Fruit fly (Drosophila melanogaster) whole organism, adult: ENCODE results near the gene Muc30E.
A peak's percentile ranks its signal among the peaks of the same experiment; 100 is the strongest.

Experiments
- CG11617 ChIP-seq: fragments of 200-800 bp; sonication (Bioruptor generic); optimal IDR thresholded peaks from 2 replicates; lab custom pipeline; 2017; ENCODE audit warnings: mild to moderate bottlenecking, missing biosample characterization, missing genetic modification reagents, missing genetic modification characterization
- CG12768 ChIP-seq: fragments of 200-800 bp; sonication (Bioruptor generic); optimal IDR thresholded peaks from 2 replicates; lab custom pipeline; 2017; ENCODE audit warnings: missing biosample characterization, missing genetic modification characterization, mild to moderate bottlenecking, moderate library complexity, missing genetic modification reagents
- CG14711 ChIP-seq: fragments of 200-800 bp; sonication (Bioruptor generic); optimal IDR thresholded peaks from 2 replicates; lab custom pipeline; 2018; ENCODE audit warnings: missing biosample characterization, mild to moderate bottlenecking, missing genetic modification characterization, moderate library complexity
- CG1620 ChIP-seq: fragments of 200-800 bp; sonication (Bioruptor generic); optimal IDR thresholded peaks from 2 replicates; lab custom pipeline; 2016; ENCODE audit warnings: missing biosample characterization, missing genetic modification characterization
- CG33017 ChIP-seq: fragments of 200-800 bp; sonication (Bioruptor generic); optimal IDR thresholded peaks from 2 replicates; lab custom pipeline; 2018; ENCODE audit warnings: missing biosample characterization, mild to moderate bottlenecking, missing genetic modification characterization, moderate library complexity
- CG5204 ChIP-seq: fragments of 200-800 bp; sonication (Bioruptor generic); optimal IDR thresholded peaks from 2 replicates; lab custom pipeline; 2016; ENCODE audit warnings: missing biosample characterization, missing genetic modification characterization
- CG7045 ChIP-seq: fragments of 200-800 bp; sonication (Bioruptor generic); optimal IDR thresholded peaks from 2 replicates; lab custom pipeline; 2017; ENCODE audit warnings: missing biosample characterization, mild to moderate bottlenecking, missing genetic modification characterization
- CG7101 ChIP-seq: fragments of 200-800 bp; sonication (Bioruptor generic); optimal IDR thresholded peaks from 2 replicates; lab custom pipeline; 2018; ENCODE audit warnings: missing biosample characterization, mild to moderate bottlenecking, missing genetic modification characterization, moderate library complexity
- Clk ChIP-seq: fragments of 200-800 bp; sonication (Bioruptor generic); optimal IDR thresholded peaks from 2 replicates; lab custom pipeline; 2017; ENCODE audit warnings: missing biosample characterization, missing genetic modification characterization
- Crg-1 ChIP-seq: fragments of 200-800 bp; sonication (Bioruptor generic); optimal IDR thresholded peaks from 2 replicates; lab custom pipeline; 2016; ENCODE audit warnings: missing biosample characterization, missing genetic modification characterization
- Hr96 ChIP-seq: fragments of 200-800 bp; sonication (Bioruptor generic); optimal IDR thresholded peaks from 2 replicates; lab custom pipeline; 2016; ENCODE audit warnings: missing biosample characterization, missing genetic modification characterization
- Mnt ChIP-seq: fragments of 200-800 bp; sonication (Bioruptor generic); optimal IDR thresholded peaks from 2 replicates; lab custom pipeline; 2016; ENCODE audit warnings: missing biosample characterization, mild to moderate bottlenecking, missing genetic modification characterization
- bab1 ChIP-seq: fragments of 200-800 bp; sonication (Bioruptor generic); optimal IDR thresholded peaks from 3 replicates; lab custom pipeline; 2019; ENCODE audit warnings: missing biosample characterization, mild to moderate bottlenecking, missing genetic modification characterization, moderate library complexity
- cic ChIP-seq: fragments of 200-800 bp; sonication (Bioruptor generic); optimal IDR thresholded peaks from 2 replicates; lab custom pipeline; 2017; ENCODE audit warnings: missing biosample characterization, mild to moderate bottlenecking, missing genetic modification characterization, moderate library complexity
- cnc ChIP-seq, 2 experiments: fragments of >200 bp; optimal IDR thresholded peaks; 2 replicates each; lab custom pipeline; 2017
- kay ChIP-seq: fragments of 200-800 bp; sonication (Bioruptor generic); peaks from one replicate; lab custom pipeline; 2016; ENCODE audit warnings: missing biosample characterization, missing genetic modification characterization, borderline replicate concordance
- ovo ChIP-seq: fragments of 200-800 bp; sonication (Bioruptor generic); optimal IDR thresholded peaks from 2 replicates; lab custom pipeline; 2016; ENCODE audit warnings: missing biosample characterization, missing genetic modification characterization
- pad ChIP-seq: fragments of 200-800 bp; sonication (Bioruptor generic); optimal IDR thresholded peaks from 3 replicates; lab custom pipeline; 2017; ENCODE audit warnings: missing biosample characterization, missing genetic modification characterization, mild to moderate bottlenecking, moderate library complexity, missing genetic modification reagents
- tj ChIP-seq: fragments of 200-800 bp; sonication (Bioruptor generic); optimal IDR thresholded peaks from 3 replicates; lab custom pipeline; 2017; ENCODE audit warnings: missing biosample characterization, mild to moderate bottlenecking, missing genetic modification characterization, moderate library complexity
- toe ChIP-seq: fragments of 200-800 bp; sonication (Bioruptor generic); optimal IDR thresholded peaks from 2 replicates; lab custom pipeline; 2016; ENCODE audit warnings: missing biosample characterization, missing genetic modification characterization

Gene Muc30E

DNA sequence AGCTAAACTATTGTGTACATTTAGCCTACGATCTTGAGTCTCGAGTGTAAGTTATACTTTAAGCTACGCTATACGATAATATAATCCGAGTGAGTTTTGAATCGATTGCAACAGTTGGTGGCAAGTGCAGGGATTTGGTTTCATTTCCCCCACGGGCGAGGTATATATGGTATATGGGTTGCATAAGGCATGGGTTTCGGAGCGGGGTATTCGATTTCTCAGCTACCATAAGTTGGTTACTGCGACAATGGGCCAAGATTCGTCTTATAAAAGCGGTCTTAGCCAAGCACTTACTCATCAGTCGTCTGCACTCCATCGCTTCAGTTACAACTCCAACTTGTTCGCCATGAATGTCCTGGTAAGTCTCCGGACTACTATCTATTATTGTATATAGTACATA, 27.4 kb upstream of the Muc30E start, which contains the start of gene CG42367:
TSS of gene CG42367 (plus strand) at position 301 of the 400 bp plus-strand sequence.
- TF ChIP-seq CG7101 (tag; lab: Kevin White, UChicago), result no peak
- TF ChIP-seq ovo, result no peak
- no peak for TF ChIP-seq CG7045 (GFP tag; lab: Kevin White, UChicago)
- TF ChIP-seq CG12768, result no peak
- TF ChIP-seq CG1620 (GFP tag; lab: Kevin White, UChicago), result no peak
- no peak for TF ChIP-seq cic
- TF ChIP-seq Hr96 (GFP tag; lab: Kevin White, UChicago), result no peak
- no peak for TF ChIP-seq Mnt
- no peak for TF ChIP-seq Clk
- no peak for TF ChIP-seq bab1
- no peak for TF ChIP-seq Crg-1
- TF ChIP-seq kay, result no peak
- TF ChIP-seq CG14711, result no peak
- TF ChIP-seq CG33017 (tag; lab: Kevin White, UChicago), result no peak
- no peak for TF ChIP-seq toe
- no peak for TF ChIP-seq CG11617 (GFP tag; lab: Kevin White, UChicago)
- TF ChIP-seq cnc (optimal IDR thresholded peaks at IDR 0.05; lab: Kevin White, UChicago), result no peak
- no peak for TF ChIP-seq tj
- TF ChIP-seq CG5204 (GFP tag; lab: Kevin White, UChicago), result no peak

DNA sequence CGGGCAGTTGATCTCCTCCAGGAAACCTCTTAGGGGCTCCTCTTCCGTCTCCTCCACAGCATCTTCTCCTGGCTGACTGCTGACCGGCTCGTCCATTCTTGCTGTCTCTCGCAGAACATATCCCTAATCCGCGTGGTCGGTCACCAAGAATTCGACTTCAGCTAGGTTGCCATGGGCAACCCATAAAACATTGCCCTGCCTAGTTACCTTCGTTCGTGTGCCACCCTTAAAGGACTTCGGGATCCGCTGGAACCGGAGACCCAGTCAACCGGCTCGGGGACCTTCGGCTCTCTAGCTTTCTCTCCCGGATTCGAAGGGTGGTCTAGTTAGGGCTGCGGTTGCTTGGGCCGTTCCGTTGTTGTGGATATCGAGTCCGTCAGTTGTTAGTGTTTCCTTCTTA, 21.8 kb upstream of the Muc30E start, which contains the start of the genes TbCMF46 and CG42366:
TSS of gene TbCMF46 (minus strand) at position 101 of the 400 bp plus-strand sequence.
TSS of gene CG42366 (plus strand) at position 397 of the 400 bp plus-strand sequence.
- TF ChIP-seq Crg-1 (no peak), Hr96 (GFP tag; lab: Kevin White, UChicago) (no peak), cnc (optimal IDR thresholded peaks at IDR 0.05; lab: Kevin White, UChicago) (no peak), kay (no peak), CG7045 (GFP tag; lab: Kevin White, UChicago) (no peak), CG1620 (GFP tag; lab: Kevin White, UChicago) (no peak), CG14711 (no peak), cic (no peak), CG5204 (GFP tag; lab: Kevin White, UChicago) (no peak), CG11617 (GFP tag; lab: Kevin White, UChicago) (no peak), Clk (no peak), tj (no peak)

- TF ChIP-seq kay (peak; percentile 88), CG7101 (tag; lab: Kevin White, UChicago) (peak; percentile 78), tj (peak; percentile 56), Clk (no peak), Hr96 (GFP tag; lab: Kevin White, UChicago) (peak; percentile 69), CG11617 (GFP tag; lab: Kevin White, UChicago) (peak; percentile 79), CG14711 (peak; percentile 66), Mnt (peak; percentile 51), CG33017 (tag; lab: Kevin White, UChicago) (peak; percentile 72), CG5204 (GFP tag; lab: Kevin White, UChicago) (peak; percentile 40), CG12768 (peak; percentile 82), cic (peak; percentile 24), pad (peak; percentile 25), CG1620 (GFP tag; lab: Kevin White, UChicago) (peak; percentile 12), Crg-1 (no peak), bab1 (peak; percentile 85), ovo (no peak), toe (peak; percentile 67), CG7045 (GFP tag; lab: Kevin White, UChicago) (peak; percentile 72), cnc (optimal IDR thresholded peaks at IDR 0.05; lab: Kevin White, UChicago) (no peak)
These were observed 18.5 kb upstream of the Muc30E start, which contains the start of gene CG4592 for dm6 chr2L:9921401-9921800. CG4592 (plus strand) TSS chr2L:9921633.

DNA sequence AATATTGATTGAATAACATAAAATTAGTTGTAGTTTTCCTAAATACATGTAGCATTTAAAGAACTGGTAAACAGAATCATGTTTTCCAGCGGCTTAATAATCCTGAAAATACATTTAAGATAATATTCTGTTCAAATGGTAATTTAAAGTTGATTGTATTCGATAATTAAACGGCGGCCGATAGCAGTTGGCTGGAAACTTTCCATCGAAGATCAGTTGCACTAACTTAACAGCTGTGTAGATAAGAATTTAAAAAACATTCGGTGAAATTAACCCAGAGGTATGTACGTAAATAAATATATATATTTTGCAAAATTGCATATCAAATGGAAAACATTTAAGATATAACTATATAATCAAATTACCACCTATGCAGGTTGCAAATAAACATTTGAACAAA, 17.0 kb upstream of the Muc30E start, which contains the start of gene CG4594:
TSS of gene CG4594 (plus strand) at position 212 of the 400 bp plus-strand sequence.
- TF ChIP-seq cic (no peak), kay (no peak), CG1620 (GFP tag; lab: Kevin White, UChicago) (no peak), Crg-1 (no peak), bab1 (no peak), cnc (optimal IDR thresholded peaks at IDR 0.05; lab: Kevin White, UChicago) (no peak), Clk (no peak), Hr96 (GFP tag; lab: Kevin White, UChicago) (no peak), ovo (no peak), CG14711 (no peak), tj (no peak), CG7045 (GFP tag; lab: Kevin White, UChicago) (no peak)

- TF ChIP-seq Hr96 (GFP tag; lab: Kevin White, UChicago), result no peak
- no peak for TF ChIP-seq CG7045 (GFP tag; lab: Kevin White, UChicago)
- no peak for TF ChIP-seq Crg-1
- no peak for TF ChIP-seq CG5204 (GFP tag; lab: Kevin White, UChicago)
- TF ChIP-seq CG7101 (tag; lab: Kevin White, UChicago), result no peak
- TF ChIP-seq cic, result no peak
- no peak for TF ChIP-seq CG1620 (GFP tag; lab: Kevin White, UChicago)
- TF ChIP-seq cnc (optimal IDR thresholded peaks at IDR 0.05; lab: Kevin White, UChicago), result no peak
- no peak for TF ChIP-seq tj
- TF ChIP-seq pad, result no peak
- TF ChIP-seq Mnt, result no peak
- TF ChIP-seq CG12768, result no peak
- no peak for TF ChIP-seq CG14711
- no peak for TF ChIP-seq CG33017 (tag; lab: Kevin White, UChicago)
- TF ChIP-seq ovo, result no peak
- TF ChIP-seq CG11617 (GFP tag; lab: Kevin White, UChicago), result no peak
- no peak for TF ChIP-seq kay
These were observed 16.3 kb upstream of the Muc30E start for dm6 chr2L:9919218-9919617.

DNA sequence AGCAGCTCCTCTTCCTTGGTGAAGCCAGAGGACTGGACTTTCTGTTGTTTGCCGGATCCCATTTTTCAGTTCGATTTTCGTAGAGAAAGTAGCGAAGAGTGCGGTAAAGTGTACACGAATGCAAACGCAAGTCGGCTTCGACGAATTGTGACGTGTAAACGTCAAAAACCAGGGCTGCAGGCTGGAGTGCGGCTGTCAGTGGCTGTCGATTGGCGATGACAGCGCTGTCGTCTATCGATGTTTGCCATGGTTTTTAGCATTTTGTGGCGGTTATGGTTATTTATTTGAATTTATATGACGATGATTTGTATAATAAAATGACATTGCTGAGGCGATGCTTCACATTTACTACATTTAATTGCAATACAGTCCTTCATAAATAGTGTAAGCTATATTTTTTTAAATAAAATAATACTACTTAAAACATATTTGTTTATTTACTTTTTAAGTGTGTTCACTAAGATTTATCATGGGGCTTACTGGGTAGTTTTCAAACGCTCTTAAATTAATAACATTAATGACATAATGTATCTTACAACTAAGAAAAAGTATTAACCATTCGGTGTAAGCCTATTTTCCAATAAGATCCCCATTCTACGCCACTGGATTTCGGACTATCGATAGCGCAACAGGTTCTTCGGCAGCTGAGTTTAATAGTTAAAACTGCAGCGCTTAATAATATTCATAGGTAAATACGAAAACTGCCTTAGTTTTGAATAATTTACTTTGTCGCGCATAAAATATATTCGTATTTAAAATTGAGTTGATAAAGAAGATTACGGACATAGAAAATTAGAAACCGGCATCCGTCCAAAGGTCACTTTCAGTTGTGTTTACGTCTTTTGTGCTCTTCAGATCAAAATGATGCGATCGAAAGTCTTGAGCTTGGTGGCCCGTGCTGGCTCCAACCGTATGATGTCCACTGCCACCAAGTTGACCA, 15.4 kb upstream of the Muc30E start, which contains the start of the genes CG5885 and CG4598:
TSS of gene CG5885 (minus strand) at position 311 of the 940 bp plus-strand sequence.
TSS of gene CG4598 (plus strand) at position 599 of the 940 bp plus-strand sequence.
- TF ChIP-seq kay (no peak), CG14711 (peak; percentile 42), Clk (peak; percentile 23), CG5204 (GFP tag; lab: Kevin White, UChicago) (peak; percentile 63), CG1620 (GFP tag; lab: Kevin White, UChicago) (peak; percentile 60), bab1 (peak; percentile 45), Mnt (peak; percentile 18), cnc (optimal IDR thresholded peaks at IDR 0.05; lab: Kevin White, UChicago) (no peak), cic (peak; percentile 33), pad (peak; percentile 23), Crg-1 (peak; percentile 34), CG7101 (tag; lab: Kevin White, UChicago) (peak; percentile 70), toe (peak; percentile 76), CG7045 (GFP tag; lab: Kevin White, UChicago) (peak; percentile 68), CG11617 (GFP tag; lab: Kevin White, UChicago) (peak; percentile 79), tj (peak; percentile 46), CG12768 (peak; percentile 77), CG33017 (tag; lab: Kevin White, UChicago) (peak; percentile 77), Hr96 (GFP tag; lab: Kevin White, UChicago) (peak; percentile 62), ovo (no peak)
